Worm (Caenorhabditis elegans) whole organism, midembryonic: ENCODE data around the gene glb-10.

ENCODE experiments used
- cog-1 ChIP-seq: sonication (generic microtip); optimal IDR thresholded peaks from 2 replicates; lab custom pipeline; 2016; ENCODE audit warnings: missing genetic modification characterization, missing compliant biosample characterization
- flt-1 ChIP-seq: fragments of 200-800 bp; sonication (Bioruptor generic); IDR thresholded peaks from 2 replicates; pipeline ENCODE4 v1.3.6; 2022; ENCODE audit warnings: missing genetic modification characterization, missing compliant biosample characterization
- med-1 ChIP-seq: sonication (generic microtip); optimal IDR thresholded peaks from 2 replicates; lab custom pipeline; 2017; ENCODE audit warnings: missing genetic modification characterization, mild to moderate bottlenecking, missing compliant biosample characterization, antibody characterized with exemption, missing genetic modification reagents; ENCODE audit not compliant: insufficient read depth
- ref-1 ChIP-seq: fragments of 200-800 bp; sonication (Bioruptor generic); conservative IDR thresholded peaks from 2 replicates; pipeline ENCODE4 v1.3.6; 2022; ENCODE audit warnings: missing genetic modification reagents, missing genetic modification characterization, missing compliant biosample characterization
- tab-1 ChIP-seq: fragments of 200-800 bp; sonication (Bioruptor generic); IDR thresholded peaks from 2 replicates; pipeline ENCODE4 v1.3.6; 2022; ENCODE audit warnings: missing genetic modification characterization, missing compliant biosample characterization
- ztf-29 ChIP-seq: fragments of 200-800 bp; sonication (Bioruptor generic); IDR thresholded peaks from 2 replicates; pipeline ENCODE4 v1.3.6; 2022; ENCODE audit warnings: missing genetic modification reagents, missing genetic modification characterization, missing compliant biosample characterization

- TF ChIP-seq ztf-29 (GFP tag; lab: Robert Waterston, UW): no peak
- TF ChIP-seq flt-1: no peak
- no peak for TF ChIP-seq tab-1 (GFP tag; lab: Robert Waterston, UW)
- TF ChIP-seq med-1 (GFP tag; lab: Kevin White, UChicago): no peak
- no peak for TF ChIP-seq ref-1
- no peak for TF ChIP-seq cog-1
Measured at ce11 chrII:6260684-6261083, 48.4 kb downstream of the glb-10 start, which contains the start of gene nmgp-1.
